Fruit fly (Drosophila melanogaster): ENCODE results near the gene CG1265.

- TF ChIP-seq HLH4C (GFP tag; IDR thresholded peaks at IDR 0.05; ENCODE audit: partially characterized antibody) (no peak), otp (GFP tag; IDR thresholded peaks at IDR 0.05) (peak; percentile 99), CG30020 (tag; optimal IDR thresholded peaks at IDR 0.05) (peak; percentile 82), CG15073 (GFP tag; optimal IDR thresholded peaks at IDR 0.05) (peak; percentile 86), wdn (GFP tag; IDR thresholded peaks at IDR 0.05) (peak; percentile 65; the same call in 1 of the 2 replicates), cwo (GFP tag; optimal IDR thresholded peaks at IDR 0.05) (peak; percentile 85), Gug (GFP tag; IDR thresholded peaks at IDR 0.05) (peak; percentile 93), Med (GFP tag) (peak; percentile 99), CG7372 (GFP tag; IDR thresholded peaks at IDR 0.05) (peak; percentile 92), pum (GFP tag; optimal IDR thresholded peaks at IDR 0.05) (peak; percentile 96), mirr (GFP tag; optimal IDR thresholded peaks at IDR 0.05) (peak; percentile 43), odd (GFP tag; optimal IDR thresholded peaks at IDR 0.05) (peak; percentile 95), ken (GFP tag; IDR thresholded peaks at IDR 0.05) (peak; percentile 98)
These were observed 26.3 kb upstream of the CG1265 start for dm6 chr3L:4228187-4228836.
